Fruit fly (Drosophila melanogaster) whole organism, embryonic: Measurements from ENCODE around the gene CG1951.

Experiments used
- Blimp-1 ChIP-seq: fragments of 200-800 bp; sonication (Bioruptor generic); optimal IDR thresholded peaks from 3 replicates; lab custom pipeline; 2018; ENCODE audit warnings: missing biosample characterization, missing genetic modification characterization, mild to moderate bottlenecking, moderate library complexity, missing genetic modification reagents
- CG10209 ChIP-seq: fragments of 200-800 bp; sonication (Bioruptor generic); optimal IDR thresholded peaks from 3 replicates; lab custom pipeline; 2017; ENCODE audit warnings: missing biosample characterization, mild to moderate bottlenecking, missing genetic modification characterization, missing genetic modification reagents
- CG11398 ChIP-seq: fragments of 200-800 bp; sonication (Bioruptor generic); optimal IDR thresholded peaks from 2 replicates; lab custom pipeline; 2016; ENCODE audit warnings: missing biosample characterization, missing genetic modification characterization
- CG11695 ChIP-seq: fragments of 200-800 bp; sonication (Bioruptor generic); IDR thresholded peaks from 3 replicates; pipeline ENCODE4 v1.3.6; 2022; ENCODE audit warnings: missing biosample characterization, missing genetic modification characterization
- CG13296 ChIP-seq: fragments of 200-800 bp; sonication (Bioruptor generic); optimal IDR thresholded peaks from 3 replicates; lab custom pipeline; 2018; ENCODE audit warnings: missing biosample characterization, mild to moderate bottlenecking, missing genetic modification characterization
- CG15514 ChIP-seq: fragments of 200-800 bp; sonication (Bioruptor generic); optimal IDR thresholded peaks from 3 replicates; lab custom pipeline; 2017; ENCODE audit warnings: missing biosample characterization, missing genetic modification characterization, mild to moderate bottlenecking, moderate library complexity, missing genetic modification reagents
- CG16813 ChIP-seq: fragments of 200-800 bp; sonication (Bioruptor generic); IDR thresholded peaks from 3 replicates; pipeline ENCODE4 v1.3.6; 2022; ENCODE audit warnings: missing biosample characterization, missing genetic modification characterization; ENCODE audit not compliant: partially characterized antibody
- CG18476 ChIP-seq: fragments of 200-800 bp; sonication (Bioruptor generic); optimal IDR thresholded peaks from 2 replicates; lab custom pipeline; 2016; ENCODE audit warnings: missing biosample characterization, mild to moderate bottlenecking, missing genetic modification characterization
- CG2199 ChIP-seq: fragments of 200-800 bp; sonication (Bioruptor generic); IDR thresholded peaks from 3 replicates; pipeline ENCODE4 v1.3.6; 2022; ENCODE audit warnings: missing biosample characterization, missing genetic modification characterization
- CG34422 ChIP-seq: fragments of 200-800 bp; sonication (Bioruptor generic); IDR thresholded peaks from 3 replicates; pipeline ENCODE4 v1.3.6; 2022; ENCODE audit warnings: missing biosample characterization, missing genetic modification characterization
- CG3847 ChIP-seq: fragments of 200-800 bp; sonication (Bioruptor generic); IDR thresholded peaks from 2 replicates; pipeline ENCODE4 v1.3.6; 2022; ENCODE audit warnings: missing biosample characterization, missing genetic modification characterization
- CG3995 ChIP-seq: fragments of 200-800 bp; sonication (Bioruptor generic); optimal IDR thresholded peaks from 3 replicates; lab custom pipeline; 2016; ENCODE audit warnings: missing biosample characterization, missing genetic modification characterization
- CG4328 ChIP-seq: fragments of 200-800 bp; sonication (Bioruptor generic); optimal IDR thresholded peaks from 3 replicates; lab custom pipeline; 2017; ENCODE audit warnings: missing biosample characterization, missing genetic modification reagents, missing genetic modification characterization
- CG6654 ChIP-seq: fragments of 200-800 bp; sonication (Bioruptor generic); optimal IDR thresholded peaks from 2 replicates; lab custom pipeline; 2017; ENCODE audit warnings: missing biosample characterization, mild to moderate bottlenecking, missing genetic modification characterization
- CG6854 ChIP-seq: fragments of 200-800 bp; sonication (Bioruptor generic); optimal IDR thresholded peaks from 3 replicates; lab custom pipeline; 2017; ENCODE audit warnings: missing biosample characterization, mild to moderate bottlenecking, missing genetic modification characterization
- CG8924 ChIP-seq: fragments of 200-800 bp; optimal IDR thresholded peaks from 3 replicates; lab custom pipeline; 2019; ENCODE audit warnings: missing biosample characterization, mild to moderate bottlenecking, missing genetic modification characterization, moderate library complexity
- CG8944 ChIP-seq: fragments of 200-800 bp; sonication (Bioruptor generic); optimal IDR thresholded peaks from 3 replicates; lab custom pipeline; 2016; ENCODE audit warnings: missing biosample characterization, missing genetic modification characterization
- CG9797 ChIP-seq: fragments of 200-800 bp; sonication (Bioruptor generic); optimal IDR thresholded peaks from 3 replicates; lab custom pipeline; 2018; ENCODE audit warnings: missing biosample characterization, mild to moderate bottlenecking, missing genetic modification characterization
- Camta ChIP-seq: fragments of 200-800 bp; sonication (Bioruptor generic); optimal IDR thresholded peaks from 2 replicates; lab custom pipeline; 2016; ENCODE audit warnings: missing biosample characterization, missing genetic modification characterization
- D19B ChIP-seq: fragments of 200-800 bp; sonication (Bioruptor generic); optimal IDR thresholded peaks from 2 replicates; lab custom pipeline; 2017; ENCODE audit warnings: missing biosample characterization, mild to moderate bottlenecking, missing genetic modification characterization
- Doc3 ChIP-seq: fragments of 200-800 bp; sonication (Bioruptor generic); IDR thresholded peaks from 3 replicates; pipeline ENCODE4 v1.3.6; 2022; ENCODE audit warnings: missing biosample characterization, missing genetic modification characterization; ENCODE audit not compliant: partially characterized antibody
- Hr3 ChIP-seq: fragments of 200-800 bp; sonication (Bioruptor generic); optimal IDR thresholded peaks from 3 replicates; lab custom pipeline; 2016; ENCODE audit warnings: missing biosample characterization, missing genetic modification characterization
- MESR4 ChIP-seq: fragments of 200-800 bp; sonication (Bioruptor generic); optimal IDR thresholded peaks from 2 replicates; lab custom pipeline; 2018; ENCODE audit warnings: missing biosample characterization, mild to moderate bottlenecking, missing genetic modification characterization, moderate library complexity
- Mes4 ChIP-seq: fragments of 200-800 bp; sonication (Bioruptor generic); optimal IDR thresholded peaks from 2 replicates; lab custom pipeline; 2016; ENCODE audit warnings: missing biosample characterization, missing genetic modification characterization
- Nf-YA ChIP-seq: fragments of 200-800 bp; sonication (Bioruptor generic); IDR thresholded peaks from 2 replicates; pipeline ENCODE4 v1.3.6; 2022; ENCODE audit warnings: missing biosample characterization, missing genetic modification characterization
- Poxn ChIP-seq: fragments of 200-800 bp; sonication (Bioruptor generic); IDR thresholded peaks from 2 replicates; pipeline ENCODE4 v1.3.6; 2022; ENCODE audit warnings: missing biosample characterization, missing genetic modification characterization
- Scr ChIP-seq: fragments of 200-800 bp; sonication (Bioruptor generic); IDR thresholded peaks from 2 replicates; pipeline ENCODE4 v1.3.6; 2022; ENCODE audit warnings: missing biosample characterization, missing genetic modification characterization; ENCODE audit not compliant: partially characterized antibody
- Side ChIP-seq: fragments of 200-800 bp; sonication (Bioruptor generic); optimal IDR thresholded peaks from 2 replicates; lab custom pipeline; 2016; ENCODE audit warnings: missing biosample characterization, missing genetic modification characterization
- Sox100B ChIP-seq: fragments of 200-800 bp; sonication (Bioruptor generic); optimal IDR thresholded peaks from 3 replicates; lab custom pipeline; 2018; ENCODE audit warnings: missing biosample characterization, mild to moderate bottlenecking, missing genetic modification characterization
- cato ChIP-seq: fragments of 200-800 bp; sonication (Bioruptor generic); optimal IDR thresholded peaks from 2 replicates; lab custom pipeline; 2016; ENCODE audit warnings: missing biosample characterization, missing genetic modification characterization, borderline replicate concordance
- cg ChIP-seq: fragments of 200-800 bp; sonication (Bioruptor generic); optimal IDR thresholded peaks from 3 replicates; lab custom pipeline; 2019; ENCODE audit warnings: missing biosample characterization, mild to moderate bottlenecking, missing genetic modification characterization, moderate library complexity
- ci ChIP-seq: fragments of 200-800 bp; sonication (Bioruptor generic); IDR thresholded peaks from 3 replicates; pipeline ENCODE4 v1.3.6; 2022; ENCODE audit warnings: missing biosample characterization, missing genetic modification characterization
- crc ChIP-seq: fragments of 200-800 bp; sonication (Bioruptor generic); optimal IDR thresholded peaks from 2 replicates; lab custom pipeline; 2016; ENCODE audit warnings: missing biosample characterization, missing genetic modification characterization
- dati ChIP-seq: fragments of 200-800 bp; sonication (Bioruptor generic); IDR thresholded peaks from 2 replicates; pipeline ENCODE4 v1.3.6; 2022; ENCODE audit warnings: missing biosample characterization, missing genetic modification characterization
- fru ChIP-seq: fragments of >200 bp; optimal IDR thresholded peaks from 2 replicates; lab custom pipeline; 2017
- grau ChIP-seq: fragments of 200-800 bp; optimal IDR thresholded peaks from 3 replicates; lab custom pipeline; 2019; ENCODE audit warnings: missing biosample characterization, mild to moderate bottlenecking, missing genetic modification characterization, moderate library complexity
- hbn ChIP-seq: fragments of 200-800 bp; sonication (Bioruptor generic); IDR thresholded peaks from 2 replicates; pipeline ENCODE4 v1.3.6; 2022; ENCODE audit warnings: missing biosample characterization, missing genetic modification characterization; ENCODE audit not compliant: partially characterized antibody
- ken ChIP-seq: fragments of 200-800 bp; sonication (Bioruptor generic); IDR thresholded peaks from 3 replicates; pipeline ENCODE4 v1.3.6; 2022; ENCODE audit warnings: missing biosample characterization, missing genetic modification characterization
- knrl ChIP-seq: fragments of 200-800 bp; sonication (Bioruptor generic); IDR thresholded peaks from 3 replicates; pipeline ENCODE4 v1.3.6; 2022; ENCODE audit warnings: missing biosample characterization, missing genetic modification characterization; ENCODE audit not compliant: partially characterized antibody
- onecut ChIP-seq: fragments of 200-800 bp; sonication (Bioruptor generic); IDR thresholded peaks from 2 replicates; pipeline ENCODE4 v1.3.6; 2022; ENCODE audit warnings: missing biosample characterization, missing genetic modification characterization
- schlank ChIP-seq: fragments of 200-800 bp; sonication (Bioruptor generic); optimal IDR thresholded peaks from 2 replicates; lab custom pipeline; 2018; ENCODE audit warnings: missing biosample characterization, mild to moderate bottlenecking, missing genetic modification characterization
- seq ChIP-seq: fragments of 200-800 bp; sonication (Bioruptor generic); IDR thresholded peaks from 2 replicates; pipeline ENCODE4 v1.3.6; 2022; ENCODE audit warnings: missing biosample characterization, missing genetic modification characterization
- shn ChIP-seq: fragments of 200-800 bp; sonication (Bioruptor generic); optimal IDR thresholded peaks from 3 replicates; lab custom pipeline; 2016; ENCODE audit warnings: missing biosample characterization, missing genetic modification characterization
- sisA ChIP-seq: fragments of 200-800 bp; sonication (Bioruptor generic); IDR thresholded peaks from 2 replicates; pipeline ENCODE4 v1.3.6; 2022; ENCODE audit warnings: missing biosample characterization, missing genetic modification characterization
- sr ChIP-seq: fragments of 200-800 bp; sonication (Bioruptor generic); IDR thresholded peaks from 3 replicates; pipeline ENCODE4 v1.3.6; 2022; ENCODE audit warnings: missing biosample characterization, missing genetic modification characterization
- stwl ChIP-seq: fragments of 200-800 bp; sonication (Bioruptor generic); optimal IDR thresholded peaks from 3 replicates; lab custom pipeline; 2018; ENCODE audit warnings: missing biosample characterization, mild to moderate bottlenecking, missing genetic modification characterization, moderate library complexity
- tgo ChIP-seq: fragments of 200-800 bp; sonication (Bioruptor generic); IDR thresholded peaks from 3 replicates; pipeline ENCODE4 v1.3.6; 2022; ENCODE audit warnings: missing biosample characterization, missing genetic modification characterization
- tna ChIP-seq: fragments of 200-800 bp; sonication (Bioruptor generic); IDR thresholded peaks from 2 replicates; pipeline ENCODE4 v1.3.6; 2022; ENCODE audit warnings: missing biosample characterization, missing genetic modification characterization; ENCODE audit not compliant: partially characterized antibody
- zen2 ChIP-seq: fragments of 200-800 bp; sonication (Bioruptor generic); IDR thresholded peaks from 3 replicates; pipeline ENCODE4 v1.3.6; 2022; ENCODE audit warnings: missing biosample characterization, missing genetic modification characterization; ENCODE audit not compliant: partially characterized antibody
- zfh2 ChIP-seq: fragments of 200-800 bp; sonication (Bioruptor generic); optimal IDR thresholded peaks from 2 replicates; lab custom pipeline; 2016; ENCODE audit warnings: missing biosample characterization, missing genetic modification characterization

Gene CG1951

dm6 chr3R:29038960-29039581 lies 12.0 kb downstream of the CG1951 start, which contains the start of the genes Slu7 and Pkc98E (continued):
- TF ChIP-seq MESR4 (peak; percentile 84), CG6854 (GFP tag; lab: Kevin White, UChicago) (no peak), schlank (peak; percentile 10), sisA (GFP tag; lab: Robert Waterston, UW) (peak; percentile 60), ken (peak; percentile 82; the same call in 2 of the 3 replicates), cato (GFP tag; lab: Kevin White, UChicago) (no peak), CG8924 (tag; lab: Kevin White, UChicago) (peak; percentile 46), D19B (GFP tag; lab: Kevin White, UChicago) (no peak), Mes4 (GFP tag; lab: Kevin White, UChicago) (peak; percentile 64), Scr (GFP tag; lab: Robert Waterston, UW) (peak; percentile 89), CG3847 (GFP tag; lab: Robert Waterston, UW) (peak; percentile 92), CG15514 (GFP tag; lab: Kevin White, UChicago) (peak; percentile 72), hbn (GFP tag; lab: Robert Waterston, UW) (peak; percentile 82), CG4328 (peak; percentile 15), crc (GFP tag; lab: Kevin White, UChicago) (no peak), Doc3 (GFP tag; lab: Robert Waterston, UW) (peak; percentile 71), Hr3 (GFP tag; lab: Kevin White, UChicago) (peak; percentile 24), tna (GFP tag; lab: Robert Waterston, UW) (peak; percentile 82), shn (GFP tag; lab: Kevin White, UChicago) (peak; percentile 66), fru (lab: Kevin White, UChicago) (no peak), CG11398 (GFP tag; lab: Kevin White, UChicago) (peak; percentile 17), Blimp-1 (GFP tag; lab: Kevin White, UChicago) (peak; percentile 16), CG16813 (GFP tag; lab: Robert Waterston, UW) (peak; percentile 91), onecut (peak; percentile 85), CG3995 (GFP tag; lab: Kevin White, UChicago) (peak; percentile 47), stwl (tag; lab: Kevin White, UChicago) (peak; percentile 96), dati (GFP tag; lab: Robert Waterston, UW) (no peak), seq (GFP tag; lab: Robert Waterston, UW) (no peak), grau (tag; lab: Kevin White, UChicago) (peak; percentile 47), Sox100B (no peak), Camta (peak; percentile 39), CG18476 (GFP tag; lab: Kevin White, UChicago) (peak; percentile 23), cg (GFP tag; lab: Kevin White, UChicago) (peak; percentile 95), CG13296 (peak; percentile 10), CG9797 (GFP tag; lab: Kevin White, UChicago) (peak; percentile 13), ci (GFP tag; lab: Robert Waterston, UW) (peak; percentile 47; the same call in 1 of the 3 replicates), tgo (GFP tag; lab: Robert Waterston, UW) (peak; percentile 31; the same call in 1 of the 3 replicates), sr (GFP tag; lab: Robert Waterston, UW) (peak; percentile 33; the same call in 1 of the 3 replicates), CG6654 (GFP tag; lab: Kevin White, UChicago) (no peak), CG34422 (GFP tag; lab: Robert Waterston, UW) (peak; percentile 77; the same call in 2 of the 3 replicates), Side (GFP tag; lab: Kevin White, UChicago) (peak; percentile 35), Poxn (no peak), CG8944 (GFP tag; lab: Kevin White, UChicago) (peak; percentile 57), knrl (GFP tag; lab: Robert Waterston, UW) (peak; percentile 88), CG11695 (GFP tag; lab: Robert Waterston, UW) (no peak), CG10209 (GFP tag; lab: Kevin White, UChicago) (peak; percentile 38), zen2 (GFP tag; lab: Robert Waterston, UW) (peak; percentile 81), zfh2 (GFP tag; lab: Kevin White, UChicago) (peak; percentile 84), CG2199 (0 out of 3 replicates have a peak, but pooled peaks have one; percentile 52), Nf-YA (GFP tag; lab: Robert Waterston, UW) (no peak)
